Worm (Caenorhabditis elegans) whole organism, L3 larva: Measurements from ENCODE around the gene K03H1.12.
A peak's percentile ranks its signal among the peaks of the same experiment; 100 is the strongest.

Source experiments
- R02D3.7 ChIP-seq: fragments of 150-350 bp; optimal IDR thresholded peaks from 2 replicates; lab custom pipeline; 2014; ENCODE audit warnings: missing biosample characterization, missing genetic modification characterization
- ZK546.5 ChIP-seq: sonication (generic microtip); optimal IDR thresholded peaks from 2 replicates; lab custom pipeline; 2017; ENCODE audit warnings: missing biosample characterization, missing genetic modification characterization
- aly-2 ChIP-seq: fragments of 150-350 bp; optimal IDR thresholded peaks from 2 replicates; lab custom pipeline; 2014; ENCODE audit warnings: missing biosample characterization, missing genetic modification characterization
- ceh-16 ChIP-seq: sonication (generic microtip); optimal IDR thresholded peaks from 2 replicates; lab custom pipeline; 2017; ENCODE audit warnings: missing biosample characterization, missing genetic modification characterization
- ceh-28 ChIP-seq: fragments of 150-350 bp; optimal IDR thresholded peaks from 2 replicates; lab custom pipeline; 2014; ENCODE audit warnings: missing biosample characterization, missing genetic modification reagents, missing genetic modification characterization
- ceh-82 ChIP-seq: fragments of 150-350 bp; optimal IDR thresholded peaks from 2 replicates; lab custom pipeline; 2014; ENCODE audit warnings: missing biosample characterization, missing genetic modification characterization
- ceh-9 ChIP-seq: sonication (generic microtip); optimal IDR thresholded peaks from 2 replicates; lab custom pipeline; 2018; ENCODE audit warnings: missing biosample characterization, missing genetic modification characterization
- egl-27 ChIP-seq: sonication (generic microtip); optimal IDR thresholded peaks from 4 replicates; lab custom pipeline; 2017; ENCODE audit warnings: missing biosample characterization, missing genetic modification reagents, missing genetic modification characterization
- egl-5 ChIP-seq: fragments of 150-350 bp; optimal IDR thresholded peaks from 2 replicates; lab custom pipeline; 2017; ENCODE audit warnings: missing biosample characterization, missing genetic modification reagents, missing genetic modification characterization, inconsistent platforms
- elt-2 ChIP-seq: sonication (generic microtip); optimal IDR thresholded peaks from 2 replicates; lab custom pipeline; 2016; ENCODE audit warnings: missing genetic modification reagents, mild to moderate bottlenecking, missing genetic modification characterization, missing compliant biosample characterization
- elt-3 ChIP-seq, 3 experiments: fragments of 150-350 bp in 1 of 3; sonication (generic microtip) in 2 of 3; optimal IDR thresholded peaks; 2 replicates in 2 of 3; 4 replicates in 1 of 3; lab custom pipeline; 2014 to 2017; ENCODE audit warnings: missing biosample characterization in 3 of 3, missing genetic modification characterization in 3 of 3
- eor-1 ChIP-seq, 2 experiments: fragments of 150-350 bp; optimal IDR thresholded peaks; 2 replicates each; lab custom pipeline; 2014 to 2018; ENCODE audit warnings: missing biosample characterization in 2 of 2, missing genetic modification characterization in 2 of 2
- fkh-10 ChIP-seq: sonication (generic microtip); optimal IDR thresholded peaks from 2 replicates; lab custom pipeline; 2017; ENCODE audit warnings: missing biosample characterization, missing genetic modification reagents, missing genetic modification characterization
- fkh-2 ChIP-seq: fragments of 150-350 bp; optimal IDR thresholded peaks from 2 replicates; lab custom pipeline; 2014; ENCODE audit warnings: missing biosample characterization, missing genetic modification reagents, missing genetic modification characterization
- fos-1 ChIP-seq: fragments of 150-350 bp; optimal IDR thresholded peaks from 2 replicates; lab custom pipeline; 2014; ENCODE audit warnings: missing biosample characterization, missing genetic modification characterization
- jun-1 ChIP-seq: fragments of 150-350 bp; optimal IDR thresholded peaks from 2 replicates; lab custom pipeline; 2014; ENCODE audit warnings: missing biosample characterization, missing genetic modification reagents, missing genetic modification characterization
- lin-15B ChIP-seq: fragments of 150-350 bp; optimal IDR thresholded peaks from 2 replicates; lab custom pipeline; 2014; ENCODE audit warnings: missing biosample characterization, missing genetic modification characterization
- lin-39 ChIP-seq: fragments of 150-350 bp; optimal IDR thresholded peaks from 2 replicates; lab custom pipeline; 2018; ENCODE audit warnings: missing biosample characterization, missing genetic modification reagents, missing genetic modification characterization
- mml-1 ChIP-seq: fragments of 150-350 bp; sonication (generic microtip); optimal IDR thresholded peaks from 3 replicates; lab custom pipeline; 2014; ENCODE audit warnings: missing biosample characterization, missing genetic modification characterization
- nfya-1 ChIP-seq: sonication (generic microtip); optimal IDR thresholded peaks from 2 replicates; lab custom pipeline; 2017; ENCODE audit warnings: missing genetic modification characterization, mild to moderate bottlenecking, missing compliant biosample characterization, antibody characterized with exemption, moderate library complexity; ENCODE audit not compliant: insufficient read depth
- nhr-11 ChIP-seq: fragments of 150-350 bp; optimal IDR thresholded peaks from 2 replicates; lab custom pipeline; 2014; ENCODE audit warnings: missing biosample characterization, missing genetic modification characterization
- nhr-12 ChIP-seq: fragments of 150-350 bp; optimal IDR thresholded peaks from 2 replicates; lab custom pipeline; 2014; ENCODE audit warnings: missing biosample characterization, missing genetic modification characterization
- nhr-237 ChIP-seq: fragments of 150-350 bp; optimal IDR thresholded peaks from 2 replicates; lab custom pipeline; 2014; ENCODE audit warnings: missing biosample characterization, missing genetic modification characterization
- nhr-25 ChIP-seq: sonication (generic microtip); optimal IDR thresholded peaks from 2 replicates; lab custom pipeline; 2017; ENCODE audit warnings: missing biosample characterization, missing genetic modification characterization
- nhr-28 ChIP-seq: fragments of 150-350 bp; optimal IDR thresholded peaks from 2 replicates; lab custom pipeline; 2014; ENCODE audit warnings: missing biosample characterization, missing genetic modification characterization
- nhr-43 ChIP-seq: sonication (generic microtip); optimal IDR thresholded peaks from 2 replicates; lab custom pipeline; 2016; ENCODE audit warnings: mild to moderate bottlenecking, missing genetic modification characterization, missing compliant biosample characterization; ENCODE audit not compliant: poor library complexity, severe bottlenecking
- nhr-67 ChIP-seq: fragments of 150-350 bp; optimal IDR thresholded peaks from 2 replicates; lab custom pipeline; 2014; ENCODE audit warnings: missing biosample characterization, missing genetic modification characterization
- nhr-76 ChIP-seq: fragments of 150-350 bp; sonication (generic microtip); optimal IDR thresholded peaks from 5 replicates; lab custom pipeline; 2014; ENCODE audit warnings: missing biosample characterization, missing genetic modification characterization
- pha-4 ChIP-seq: fragments of 150-350 bp; optimal IDR thresholded peaks from 2 replicates; lab custom pipeline; 2014; ENCODE audit warnings: missing biosample characterization, missing genetic modification reagents, missing genetic modification characterization
- pqm-1 ChIP-seq: fragments of 150-350 bp; optimal IDR thresholded peaks from 2 replicates; lab custom pipeline; 2017; ENCODE audit warnings: missing biosample characterization, missing genetic modification characterization, inconsistent platforms
- snpc-4 ChIP-seq: fragments of 150-350 bp; optimal IDR thresholded peaks from 2 replicates; lab custom pipeline; 2014; ENCODE audit warnings: missing biosample characterization, missing genetic modification characterization
- unc-39 ChIP-seq: sonication (generic microtip); optimal IDR thresholded peaks from 4 replicates; lab custom pipeline; 2017; ENCODE audit warnings: missing biosample characterization, missing genetic modification characterization
- ztf-11 ChIP-seq: fragments of 150-350 bp; optimal IDR thresholded peaks from 2 replicates; lab custom pipeline; 2014; ENCODE audit warnings: missing biosample characterization, missing genetic modification characterization
- ztf-4 ChIP-seq: fragments of 150-350 bp; optimal IDR thresholded peaks from 2 replicates; lab custom pipeline; 2014; ENCODE audit warnings: missing biosample characterization, missing genetic modification characterization

The K03H1.12 gene

DNA sequence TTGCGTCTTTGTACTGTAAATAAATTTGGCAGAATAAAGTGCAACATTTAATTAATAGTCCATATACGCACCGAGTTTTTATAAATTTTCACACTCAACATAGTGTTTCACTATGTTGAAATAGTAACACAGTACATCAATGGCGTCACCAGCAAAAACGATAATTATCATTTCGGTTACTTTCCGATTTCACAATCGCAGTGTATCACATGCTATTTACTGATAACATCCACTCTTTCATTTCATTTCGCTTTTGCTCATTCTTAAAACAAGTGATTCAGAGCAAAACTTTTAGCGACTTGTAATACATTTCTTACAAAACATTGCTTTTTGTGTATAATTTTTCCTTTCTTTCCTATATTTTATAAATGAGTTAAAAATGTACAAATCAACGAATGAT lies 27.7 kb upstream of the K03H1.12 start, which contains the start of gene cbp-3:
cbp-3 (plus strand) TSS at position 272 of the 400 bp plus-strand sequence.
- TF ChIP-seq lin-15B (tag; lab: Kevin White, UChicago) (no peak), pqm-1 (tag; lab: Kevin White, UChicago) (peak; percentile 93), nhr-237 (tag; lab: Kevin White, UChicago) (no peak), pha-4 (tag; lab: Kevin White, UChicago) (peak; percentile 66), eor-1 (tag; optimal IDR thresholded peaks at IDR 0.05; lab: Kevin White, UChicago) (no peak), elt-2 (tag; lab: Kevin White, UChicago) (peak; percentile 83)

- TF ChIP-seq nhr-11 (tag; lab: Kevin White, UChicago), result no peak
- no peak for TF ChIP-seq egl-27 (tag; lab: Kevin White, UChicago)
- TF ChIP-seq snpc-4 (tag; lab: Kevin White, UChicago), result no peak
- no peak for TF ChIP-seq nhr-28 (tag; lab: Kevin White, UChicago)
- no peak for TF ChIP-seq ceh-28 (tag; lab: Kevin White, UChicago)
- no peak for TF ChIP-seq aly-2
- no peak for TF ChIP-seq unc-39 (tag; lab: Kevin White, UChicago)
- TF ChIP-seq egl-5 (tag; lab: Kevin White, UChicago), result no peak
- no peak for TF ChIP-seq jun-1
- TF ChIP-seq elt-2 (tag; lab: Kevin White, UChicago), result no peak
- TF ChIP-seq eor-1 (tag; optimal IDR thresholded peaks at IDR 0.05; lab: Kevin White, UChicago), result no peak
- no peak for TF ChIP-seq fkh-2 (tag; lab: Kevin White, UChicago)
- no peak for TF ChIP-seq ceh-9
- TF ChIP-seq, all 47 proteins: peak for 0
Observed at ce11 chrIII:9920764-9921163, 20.7 kb upstream of the K03H1.12 start, which contains the start of gene F40F12.3. F40F12.3 (minus strand) TSS chrIII:9920864.

ce11 chrIII:9922310-9922709 lies 19.1 kb upstream of the K03H1.12 start:
- peak; percentile 2 for TF ChIP-seq ceh-28 (tag; lab: Kevin White, UChicago)
- TF ChIP-seq eor-1 (tag; optimal IDR thresholded peaks at IDR 0.05; lab: Kevin White, UChicago), result no peak
- TF ChIP-seq pha-4 (tag; lab: Kevin White, UChicago), result peak; percentile 43
- no peak for TF ChIP-seq R02D3.7 (tag; lab: Kevin White, UChicago)
- no peak for TF ChIP-seq jun-1
- no peak for TF ChIP-seq nhr-76 (tag; lab: Kevin White, UChicago)
- TF ChIP-seq elt-2 (tag; lab: Kevin White, UChicago), result peak; percentile 71
- TF ChIP-seq ZK546.5 (tag; lab: Kevin White, UChicago), result no peak
- TF ChIP-seq egl-5 (tag; lab: Kevin White, UChicago), result no peak
- no peak for TF ChIP-seq lin-15B (tag; lab: Kevin White, UChicago)
- TF ChIP-seq ceh-9, result no peak
- TF ChIP-seq nhr-237 (tag; lab: Kevin White, UChicago), result no peak
- TF ChIP-seq fos-1 (tag; lab: Kevin White, UChicago), result no peak
- no peak for TF ChIP-seq nhr-28 (tag; lab: Kevin White, UChicago)
- peak; percentile 71 for TF ChIP-seq pqm-1 (tag; lab: Kevin White, UChicago)
- no peak for TF ChIP-seq nfya-1 (tag; lab: Kevin White, UChicago)
- TF ChIP-seq fkh-10 (GFP tag; lab: Kevin White, UChicago), result no peak
- TF ChIP-seq nhr-12 (tag; lab: Kevin White, UChicago), result no peak
- TF ChIP-seq nhr-67 (tag; lab: Kevin White, UChicago), result no peak
- no peak for TF ChIP-seq unc-39 (tag; lab: Kevin White, UChicago)
- no peak for TF ChIP-seq ztf-4 (tag; lab: Kevin White, UChicago)
- no peak for TF ChIP-seq nhr-25
- no peak for TF ChIP-seq nhr-43
- TF ChIP-seq ceh-16 (tag; lab: Kevin White, UChicago), result no peak
- no peak for TF ChIP-seq ztf-11 (tag; lab: Kevin White, UChicago)
- TF ChIP-seq mml-1 (tag; lab: Kevin White, UChicago), result no peak
- TF ChIP-seq elt-3 (tag; optimal IDR thresholded peaks at IDR 0.05; lab: Kevin White, UChicago), result no peak
- TF ChIP-seq aly-2, result no peak
- TF ChIP-seq ceh-82 (tag; lab: Kevin White, UChicago), result no peak
- no peak for TF ChIP-seq nhr-11 (tag; lab: Kevin White, UChicago)
- TF ChIP-seq lin-39 (tag; lab: Kevin White, UChicago), result no peak
- no peak for TF ChIP-seq snpc-4 (tag; lab: Kevin White, UChicago)

DNA sequence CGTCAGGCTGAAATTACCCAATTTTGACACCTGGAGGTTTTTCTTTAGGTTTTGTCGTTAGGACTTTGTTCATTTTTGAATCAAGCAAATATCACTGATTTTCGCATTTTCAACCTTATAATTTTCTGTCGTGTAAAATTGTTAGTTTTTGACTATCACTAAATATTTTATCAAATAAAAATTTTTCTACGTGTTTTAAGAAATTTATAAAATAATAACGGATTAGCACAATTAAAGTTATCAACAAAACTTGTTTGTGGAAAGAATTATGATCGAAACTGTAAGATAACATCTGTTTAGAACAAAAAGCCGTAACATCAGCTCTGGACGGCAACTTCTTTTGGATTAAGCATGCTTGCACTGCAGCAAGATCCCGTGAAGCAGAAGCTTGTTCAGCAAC lies 18.6 kb upstream of the K03H1.12 start, which contains the start of gene cbp-2:
cbp-2 (plus strand) TSS at position 301 of the 400 bp plus-strand sequence.
- TF ChIP-seq snpc-4 (tag; lab: Kevin White, UChicago) (no peak), lin-39 (tag; lab: Kevin White, UChicago) (no peak), eor-1 (tag; optimal IDR thresholded peaks at IDR 0.05; lab: Kevin White, UChicago) (no peak)
